Worm (Caenorhabditis elegans) whole organism, L3 larva: Measurements from ENCODE around the gene Y54F10BM.3.

Source experiments
- ceh-82 ChIP-seq: fragments of 150-350 bp; optimal IDR thresholded peaks from 2 replicates; lab custom pipeline; 2014; ENCODE audit warnings: missing biosample characterization, missing genetic modification characterization
- egl-27 ChIP-seq: sonication (generic microtip); optimal IDR thresholded peaks from 4 replicates; lab custom pipeline; 2017; ENCODE audit warnings: missing biosample characterization, missing genetic modification reagents, missing genetic modification characterization
- elt-3 ChIP-seq, 3 experiments: fragments of 150-350 bp in 1 of 3; sonication (generic microtip) in 2 of 3; optimal IDR thresholded peaks; 2 replicates in 2 of 3; 4 replicates in 1 of 3; lab custom pipeline; 2014 to 2017; ENCODE audit warnings: missing biosample characterization in 3 of 3, missing genetic modification characterization in 3 of 3
- lin-39 ChIP-seq: fragments of 150-350 bp; optimal IDR thresholded peaks from 2 replicates; lab custom pipeline; 2018; ENCODE audit warnings: missing biosample characterization, missing genetic modification reagents, missing genetic modification characterization
- nhr-11 ChIP-seq: fragments of 150-350 bp; optimal IDR thresholded peaks from 2 replicates; lab custom pipeline; 2014; ENCODE audit warnings: missing biosample characterization, missing genetic modification characterization
- unc-39 ChIP-seq: sonication (generic microtip); optimal IDR thresholded peaks from 4 replicates; lab custom pipeline; 2017; ENCODE audit warnings: missing biosample characterization, missing genetic modification characterization
- unc-62 ChIP-seq: fragments of 150-350 bp; sonication (generic microtip); optimal IDR thresholded peaks from 4 replicates; lab custom pipeline; 2014; ENCODE audit warnings: missing biosample characterization, missing genetic modification reagents, missing genetic modification characterization

DNA sequence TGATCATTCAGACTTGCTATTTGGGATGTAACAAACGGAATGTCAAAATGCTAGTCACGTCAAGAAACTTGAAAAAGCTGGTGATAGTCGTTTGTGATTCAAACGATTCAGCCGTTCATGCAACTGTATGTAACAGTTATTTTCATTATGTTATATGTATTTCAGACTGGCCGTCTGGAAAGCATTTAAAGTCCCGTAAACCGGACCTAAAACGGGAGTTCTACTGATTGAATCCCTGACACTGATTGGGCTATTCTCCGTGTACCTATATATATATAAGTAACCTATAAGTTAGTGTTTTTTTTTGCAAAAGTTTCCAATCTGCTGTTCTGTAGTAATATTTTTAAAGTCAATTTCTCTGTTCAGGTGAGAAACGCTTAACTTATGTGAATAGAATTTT lies 38.2 kb upstream of the Y54F10BM.3 start:
- TF ChIP-seq egl-27 (tag; lab: Kevin White, UChicago): no peak
- TF ChIP-seq unc-62 (GFP tag; lab: Kevin White, UChicago): no peak
- no peak for TF ChIP-seq elt-3 (tag; optimal IDR thresholded peaks at IDR 0.05; lab: Kevin White, UChicago)
- TF ChIP-seq nhr-11 (tag; lab: Kevin White, UChicago): no peak
- no peak for TF ChIP-seq unc-39
- TF ChIP-seq lin-39: no peak
- no peak for TF ChIP-seq ceh-82 (tag; lab: Kevin White, UChicago)
